Fruit fly (Drosophila melanogaster) whole organism, embryonic: Measurements from ENCODE around the gene solo.
A peak's percentile ranks its signal among the peaks of the same experiment; 100 is the strongest.

ENCODE experiments used
- CG10543 ChIP-seq: fragments of 200-800 bp; sonication (Bioruptor generic); optimal IDR thresholded peaks from 3 replicates; lab custom pipeline; 2017; ENCODE audit warnings: missing biosample characterization, mild to moderate bottlenecking, missing genetic modification characterization, moderate library complexity
- CG10565 ChIP-seq: fragments of 200-800 bp; sonication (Bioruptor generic); optimal IDR thresholded peaks from 3 replicates; lab custom pipeline; 2016; ENCODE audit warnings: missing biosample characterization, mild to moderate bottlenecking, missing genetic modification characterization
- CG11093 ChIP-seq: fragments of 200-800 bp; sonication (Bioruptor generic); IDR thresholded peaks from 3 replicates; pipeline ENCODE4 v1.3.6; 2022; ENCODE audit warnings: missing biosample characterization, missing genetic modification characterization
- CG11504 ChIP-seq: fragments of 200-800 bp; sonication (Bioruptor generic); optimal IDR thresholded peaks from 3 replicates; lab custom pipeline; 2019; ENCODE audit warnings: missing biosample characterization, mild to moderate bottlenecking, missing genetic modification characterization, moderate library complexity
- CG12744 ChIP-seq: fragments of 200-800 bp; sonication (Bioruptor generic); optimal IDR thresholded peaks from 2 replicates; lab custom pipeline; 2016; ENCODE audit warnings: missing biosample characterization, missing genetic modification characterization
- CG14014 ChIP-seq: fragments of 200-800 bp; sonication (Bioruptor generic); IDR thresholded peaks from 2 replicates; pipeline ENCODE4 v1.3.6; 2022; ENCODE audit warnings: missing biosample characterization, missing genetic modification characterization
- CG14860 ChIP-seq: fragments of 200-800 bp; sonication (Bioruptor generic); IDR thresholded peaks from 3 replicates; pipeline ENCODE4 v1.3.6; 2022; ENCODE audit warnings: missing biosample characterization, missing genetic modification characterization; ENCODE audit not compliant: partially characterized antibody
- CG17186 ChIP-seq: fragments of 200-800 bp; sonication (Bioruptor generic); optimal IDR thresholded peaks from 3 replicates; lab custom pipeline; 2017; ENCODE audit warnings: missing biosample characterization, missing genetic modification reagents, missing genetic modification characterization
- CG17359 ChIP-seq: fragments of 200-800 bp; sonication (Bioruptor generic); optimal IDR thresholded peaks from 3 replicates; lab custom pipeline; 2018; ENCODE audit warnings: missing biosample characterization, mild to moderate bottlenecking, missing genetic modification characterization, moderate library complexity
- CG17568 ChIP-seq: fragments of 200-800 bp; sonication (Bioruptor generic); optimal IDR thresholded peaks from 2 replicates; lab custom pipeline; 2018; ENCODE audit warnings: missing biosample characterization, mild to moderate bottlenecking, missing genetic modification characterization, moderate library complexity
- CG2199 ChIP-seq: fragments of 200-800 bp; sonication (Bioruptor generic); IDR thresholded peaks from 3 replicates; pipeline ENCODE4 v1.3.6; 2022; ENCODE audit warnings: missing biosample characterization, missing genetic modification characterization
- CG30020 ChIP-seq: fragments of 200-800 bp; optimal IDR thresholded peaks from 2 replicates; lab custom pipeline; 2019; ENCODE audit warnings: missing biosample characterization, mild to moderate bottlenecking, missing genetic modification characterization, moderate library complexity
- CG32532 ChIP-seq: fragments of 200-800 bp; sonication (Bioruptor generic); IDR thresholded peaks from 2 replicates; pipeline ENCODE4 v1.3.6; 2022; ENCODE audit warnings: missing biosample characterization, missing genetic modification characterization
- CG3726 ChIP-seq: fragments of 200-800 bp; sonication (Bioruptor generic); IDR thresholded peaks from 3 replicates; pipeline ENCODE4, ENCODE4 v1.3.6; 2022; ENCODE audit warnings: missing biosample characterization, missing genetic modification characterization
- CG7357 ChIP-seq: fragments of 200-800 bp; sonication (Bioruptor generic); IDR thresholded peaks from 3 replicates; pipeline ENCODE4 v1.3.6; 2022; ENCODE audit warnings: missing biosample characterization, missing genetic modification characterization
- CG8281 ChIP-seq: fragments of 200-800 bp; sonication (Bioruptor generic); optimal IDR thresholded peaks from 2 replicates; lab custom pipeline; 2018; ENCODE audit warnings: missing biosample characterization, mild to moderate bottlenecking, missing genetic modification characterization, moderate library complexity
- CG9876 ChIP-seq: fragments of 200-800 bp; sonication (Bioruptor generic); optimal IDR thresholded peaks from 2 replicates; lab custom pipeline; 2016; ENCODE audit warnings: missing biosample characterization, missing genetic modification characterization
- Dbx ChIP-seq: fragments of 200-800 bp; sonication (Bioruptor generic); IDR thresholded peaks from 3 replicates; pipeline ENCODE4 v1.3.6; 2022; ENCODE audit warnings: missing biosample characterization, missing genetic modification characterization
- ERR ChIP-seq: fragments of 200-800 bp; sonication (Bioruptor generic); optimal IDR thresholded peaks from 2 replicates; lab custom pipeline; 2016; ENCODE audit warnings: missing biosample characterization, missing genetic modification characterization
- Fer3 ChIP-seq: fragments of 200-800 bp; sonication (Bioruptor generic); optimal IDR thresholded peaks from 2 replicates; lab custom pipeline; 2018; ENCODE audit warnings: missing biosample characterization, mild to moderate bottlenecking, missing genetic modification characterization, moderate library complexity
- Gsc ChIP-seq: fragments of 200-800 bp; sonication (Bioruptor generic); IDR thresholded peaks from 2 replicates; pipeline ENCODE4 v1.3.6; 2022; ENCODE audit warnings: missing biosample characterization, missing genetic modification characterization
- HHEX ChIP-seq: fragments of 200-800 bp; sonication (Bioruptor generic); optimal IDR thresholded peaks from 3 replicates; lab custom pipeline; 2017; ENCODE audit warnings: missing biosample characterization, mild to moderate bottlenecking, missing genetic modification characterization, missing genetic modification reagents
- HLH54F ChIP-seq: fragments of 200-800 bp; sonication (Bioruptor generic); optimal IDR thresholded peaks from 3 replicates; lab custom pipeline; 2016; ENCODE audit warnings: missing biosample characterization, missing genetic modification characterization
- Hey ChIP-seq: fragments of 200-800 bp; sonication (Bioruptor generic); optimal IDR thresholded peaks from 3 replicates; lab custom pipeline; 2018; ENCODE audit warnings: missing biosample characterization, mild to moderate bottlenecking, missing genetic modification characterization
- Jarid2 ChIP-seq: fragments of 200-800 bp; sonication (Bioruptor generic); optimal IDR thresholded peaks from 3 replicates; lab custom pipeline; 2017; ENCODE audit warnings: mild to moderate bottlenecking, missing biosample characterization, missing genetic modification reagents, missing genetic modification characterization
- Med ChIP-seq: fragments of 200-800 bp; sonication (Bioruptor generic); peaks from one replicate; lab custom pipeline; 2016; ENCODE audit warnings: missing biosample characterization, missing genetic modification characterization, mild to moderate bottlenecking, inconsistent platforms, moderate library complexity
- NK7.1 ChIP-seq: fragments of 200-800 bp; sonication (Bioruptor generic); optimal IDR thresholded peaks from 3 replicates; lab custom pipeline; 2016; ENCODE audit warnings: missing biosample characterization, missing genetic modification characterization
- Nf-YC ChIP-seq: fragments of 200-800 bp; optimal IDR thresholded peaks from 3 replicates; lab custom pipeline; 2019; ENCODE audit warnings: missing biosample characterization, mild to moderate bottlenecking, missing genetic modification characterization, moderate library complexity
- Oaz ChIP-seq: fragments of 200-800 bp; sonication (Bioruptor generic); IDR thresholded peaks from 2 replicates; pipeline ENCODE4 v1.3.6; 2022; ENCODE audit warnings: missing biosample characterization, missing genetic modification characterization
- Side ChIP-seq: fragments of 200-800 bp; sonication (Bioruptor generic); optimal IDR thresholded peaks from 2 replicates; lab custom pipeline; 2016; ENCODE audit warnings: missing biosample characterization, missing genetic modification characterization
- Sox100B ChIP-seq: fragments of 200-800 bp; sonication (Bioruptor generic); optimal IDR thresholded peaks from 3 replicates; lab custom pipeline; 2018; ENCODE audit warnings: missing biosample characterization, mild to moderate bottlenecking, missing genetic modification characterization
- YL-1 ChIP-seq: fragments of 200-800 bp; sonication (Bioruptor generic); optimal IDR thresholded peaks from 3 replicates; lab custom pipeline; 2017; ENCODE audit warnings: missing biosample characterization, mild to moderate bottlenecking, missing genetic modification characterization
- ara ChIP-seq: fragments of 200-800 bp; sonication (Bioruptor generic); IDR thresholded peaks from 2 replicates; pipeline ENCODE4 v1.3.6; 2022; ENCODE audit warnings: missing biosample characterization, missing genetic modification characterization
- crol ChIP-seq: fragments of 200-800 bp; sonication (Bioruptor generic); IDR thresholded peaks from 2 replicates; pipeline ENCODE4 v1.3.6; 2022; ENCODE audit warnings: missing biosample characterization, missing genetic modification characterization
- esg ChIP-seq: fragments of 200-800 bp; sonication (Bioruptor generic); conservative IDR thresholded peaks from 2 replicates; pipeline ENCODE4 v1.3.6; 2022; ENCODE audit warnings: missing biosample characterization, missing genetic modification characterization
- gce ChIP-seq: fragments of 200-800 bp; sonication (Bioruptor generic); IDR thresholded peaks from 3 replicates; pipeline ENCODE4 v1.3.6; 2022; ENCODE audit warnings: missing biosample characterization, missing genetic modification characterization
- gt ChIP-seq: fragments of 200-800 bp; sonication (Bioruptor generic); IDR thresholded peaks from 2 replicates; pipeline ENCODE4 v1.3.6; 2022; ENCODE audit warnings: missing biosample characterization, missing genetic modification characterization
- inv ChIP-seq: fragments of 200-800 bp; sonication (Bioruptor generic); IDR thresholded peaks from 2 replicates; pipeline ENCODE4 v1.3.6; 2022; ENCODE audit warnings: missing biosample characterization, missing genetic modification characterization; ENCODE audit not compliant: partially characterized antibody
- jumu ChIP-seq: fragments of 200-800 bp; sonication (Bioruptor generic); optimal IDR thresholded peaks from 3 replicates; lab custom pipeline; 2016; ENCODE audit warnings: missing biosample characterization, missing genetic modification characterization
- kay ChIP-seq: fragments of 200-800 bp; sonication (Bioruptor generic); optimal IDR thresholded peaks from 2 replicates; lab custom pipeline; 2016; ENCODE audit warnings: missing biosample characterization, missing genetic modification characterization
- lbe ChIP-seq: fragments of 200-800 bp; sonication (Bioruptor generic); optimal IDR thresholded peaks from 2 replicates; lab custom pipeline; 2016; ENCODE audit warnings: missing biosample characterization, mild to moderate bottlenecking, missing genetic modification characterization
- onecut ChIP-seq: fragments of 200-800 bp; sonication (Bioruptor generic); IDR thresholded peaks from 2 replicates; pipeline ENCODE4 v1.3.6; 2022; ENCODE audit warnings: missing biosample characterization, missing genetic modification characterization
- pfk ChIP-seq: fragments of 200-800 bp; sonication (Bioruptor generic); optimal IDR thresholded peaks from 2 replicates; lab custom pipeline; 2018; ENCODE audit warnings: missing biosample characterization, mild to moderate bottlenecking, missing genetic modification characterization, moderate library complexity
- rib ChIP-seq: fragments of 200-800 bp; sonication (Bioruptor generic); IDR thresholded peaks from 2 replicates; pipeline ENCODE4 v1.3.6; 2022; ENCODE audit warnings: missing biosample characterization, missing genetic modification characterization
- sim ChIP-seq: fragments of 200-800 bp; sonication (Bioruptor generic); IDR thresholded peaks from 2 replicates; pipeline ENCODE4 v1.3.6; 2022; ENCODE audit warnings: missing biosample characterization, missing genetic modification characterization
- sisA ChIP-seq: fragments of 200-800 bp; sonication (Bioruptor generic); IDR thresholded peaks from 2 replicates; pipeline ENCODE4 v1.3.6; 2022; ENCODE audit warnings: missing biosample characterization, missing genetic modification characterization
- tgo ChIP-seq: fragments of 200-800 bp; sonication (Bioruptor generic); IDR thresholded peaks from 3 replicates; pipeline ENCODE4 v1.3.6; 2022; ENCODE audit warnings: missing biosample characterization, missing genetic modification characterization
- tx ChIP-seq: fragments of 200-800 bp; sonication (Bioruptor generic); optimal IDR thresholded peaks from 2 replicates; lab custom pipeline; 2016; ENCODE audit warnings: missing biosample characterization, missing genetic modification characterization
- vfl ChIP-seq: fragments of 200-800 bp; sonication (Bioruptor generic); optimal IDR thresholded peaks from 2 replicates; lab custom pipeline; 2016; ENCODE audit warnings: missing biosample characterization, missing genetic modification characterization

solo gene

dm6 chr2L:15056359-15057220 is 4.9 kb upstream of the solo start (continued):
- TF ChIP-seq ERR (no peak), tgo (GFP tag; lab: Robert Waterston, UW) (peak; percentile 78), CG3726 (GFP tag; lab: Robert Waterston, UW) (peak; percentile 73; the same call in 1 of the 3 replicates), Fer3 (tag; lab: Kevin White, UChicago) (peak; percentile 58), CG9876 (no peak), CG7357 (peak; percentile 66; the same call in 1 of the 3 replicates), CG11504 (peak; percentile 85), Oaz (0 out of 2 replicates have a peak, but pooled peaks have one; percentile 43), HHEX (GFP tag; lab: Kevin White, UChicago) (peak; percentile 76), CG11093 (peak; percentile 63; the same call in 2 of the 3 replicates), pfk (GFP tag; lab: Kevin White, UChicago) (no peak), esg (GFP tag; lab: Robert Waterston, UW) (peak; percentile 65), lbe (peak; percentile 59), rib (GFP tag; lab: Robert Waterston, UW) (no peak), CG10565 (GFP tag; lab: Kevin White, UChicago) (no peak), sim (GFP tag; lab: Robert Waterston, UW) (no peak; the same call in 1 of the 2 replicates), tx (GFP tag; lab: Kevin White, UChicago) (peak; percentile 3), vfl (GFP tag; lab: Kevin White, UChicago) (peak; percentile 34), NK7.1 (GFP tag; lab: Kevin White, UChicago) (no peak), CG17359 (peak; percentile 78), sisA (GFP tag; lab: Robert Waterston, UW) (peak; percentile 77), CG12744 (GFP tag; lab: Kevin White, UChicago) (no peak), crol (GFP tag; lab: Robert Waterston, UW) (peak; percentile 97), Hey (no peak), CG17568 (peak; percentile 25), CG17186 (GFP tag; lab: Kevin White, UChicago) (no peak), HLH54F (GFP tag; lab: Kevin White, UChicago) (no peak), Dbx (0 out of 3 replicates have a peak, but pooled peaks have one; percentile 35), gce (GFP tag; lab: Robert Waterston, UW) (0 out of 3 replicates have a peak, but pooled peaks have one; percentile 29), Nf-YC (no peak), gt (GFP tag; lab: Robert Waterston, UW) (peak; percentile 45; the same call in 1 of the 2 replicates), Gsc (GFP tag; lab: Robert Waterston, UW) (no peak), Jarid2 (GFP tag; lab: Kevin White, UChicago) (peak; percentile 41), YL-1 (GFP tag; lab: Kevin White, UChicago) (no peak), Side (GFP tag; lab: Kevin White, UChicago) (no peak), CG2199 (0 out of 3 replicates have a peak, but pooled peaks have one; percentile 74), onecut (GFP tag; lab: Robert Waterston, UW) (peak; percentile 56), Sox100B (GFP tag; lab: Kevin White, UChicago) (peak; percentile 80), ara (GFP tag; lab: Robert Waterston, UW) (peak; percentile 67), CG10543 (GFP tag; lab: Kevin White, UChicago) (peak; percentile 10), inv (GFP tag; lab: Robert Waterston, UW) (no peak), CG14014 (GFP tag; lab: Robert Waterston, UW) (peak; percentile 54; the same call in 1 of the 2 replicates), jumu (GFP tag; lab: Kevin White, UChicago) (no peak), Med (peak; percentile 80), CG8281 (peak; percentile 55), CG32532 (peak; percentile 57; the same call in 1 of the 2 replicates), CG30020 (tag; lab: Kevin White, UChicago) (peak; percentile 27), CG14860 (GFP tag; lab: Robert Waterston, UW) (no peak), kay (GFP tag; lab: Kevin White, UChicago) (peak; percentile 37)
